Worm (Caenorhabditis elegans): ENCODE data around the gene srsx-29.

DNA sequence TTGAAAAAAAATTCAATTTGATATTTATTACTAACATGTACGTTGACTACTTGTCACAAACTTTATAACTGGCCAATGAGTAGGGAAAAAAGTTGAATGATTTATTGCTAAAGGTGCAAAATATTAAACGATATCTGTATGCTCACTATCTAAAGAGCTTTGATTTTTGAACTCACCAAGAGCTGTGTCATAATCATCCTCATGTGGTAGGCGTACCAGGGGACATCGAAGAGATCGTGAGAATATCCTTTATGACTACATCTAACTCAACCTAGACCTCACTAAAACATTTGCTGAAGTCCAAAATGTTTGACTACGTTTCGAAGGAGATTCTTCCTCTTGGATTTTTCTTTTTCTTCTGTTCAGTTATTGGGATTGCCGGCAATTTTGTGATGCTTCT, 2.5 kb upstream of the srsx-29 start, which contains the start of gene srsx-28:
- TF ChIP-seq tbx-8 (GFP tag; optimal IDR thresholded peaks at IDR 0.05) (no peak), snpc-4 (tag; optimal IDR thresholded peaks at IDR 0.05) (no peak), unc-39 (tag; optimal IDR thresholded peaks at IDR 0.05) (no peak), ces-1 (GFP tag; optimal IDR thresholded peaks at IDR 0.05) (no peak), nhr-76 (tag; optimal IDR thresholded peaks at IDR 0.05) (no peak)
